Worm (Caenorhabditis elegans) whole organism, early embryonic: ENCODE data around the gene E_BE45912.2.

Experiments
- B0310.2 ChIP-seq: sonication (generic microtip); optimal IDR thresholded peaks from 2 replicates; lab custom pipeline; 2016; ENCODE audit warnings: mild to moderate bottlenecking, missing genetic modification characterization, missing compliant biosample characterization
- ama-1 ChIP-seq: fragments of 150-350 bp; optimal IDR thresholded peaks from 2 replicates; lab custom pipeline; 2014
- ceh-36 ChIP-seq: sonication (generic microtip); optimal IDR thresholded peaks from 2 replicates; lab custom pipeline; 2016; ENCODE audit warnings: missing genetic modification characterization, inconsistent platforms, missing compliant biosample characterization
- flt-1 ChIP-seq: fragments of 200-800 bp; sonication (Bioruptor generic); IDR thresholded peaks from 2 replicates; pipeline ENCODE4 v1.3.6; 2022; ENCODE audit warnings: missing genetic modification characterization, missing compliant biosample characterization
- hnd-1 ChIP-seq: sonication (generic microtip); optimal IDR thresholded peaks from 2 replicates; lab custom pipeline; 2016; ENCODE audit warnings: missing genetic modification characterization, missing compliant biosample characterization

DNA sequence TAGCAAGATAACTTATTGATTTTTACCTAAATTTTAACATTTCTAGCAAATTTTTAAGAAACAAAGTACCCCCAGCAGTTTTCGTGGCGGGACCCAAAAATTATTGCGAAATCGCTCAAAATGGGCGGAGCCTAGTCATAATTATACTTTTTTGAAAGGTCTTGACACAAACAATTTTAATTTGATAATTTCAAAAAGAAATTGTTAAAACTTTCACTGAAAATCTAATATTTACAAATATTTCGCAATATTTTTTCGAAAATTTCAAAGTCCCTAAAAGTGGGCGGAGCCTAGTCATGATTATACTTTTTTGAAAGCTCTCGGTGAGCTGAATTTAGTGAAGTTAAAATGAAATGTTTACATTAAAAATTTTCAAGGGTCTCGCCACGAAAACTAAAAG is 26.4 kb downstream of the E_BE45912.2 start:
- TF ChIP-seq ceh-36 (tag; lab: Kevin White, UChicago), result no peak
- no peak for TF ChIP-seq hnd-1 (tag; lab: Kevin White, UChicago)
- TF ChIP-seq flt-1 (GFP tag; lab: Robert Waterston, UW), result no peak
- TF ChIP-seq ama-1 (lab: Kevin White, UChicago), result no peak
- no peak for TF ChIP-seq B0310.2 (tag; lab: Kevin White, UChicago)
